Fruit fly (Drosophila melanogaster) whole organism, embryonic: ENCODE data around the gene Pez.
A peak's percentile ranks its signal among the peaks of the same experiment; 100 is the strongest.

Experiments used
- ATbp ChIP-seq: fragments of 200-800 bp; sonication (Bioruptor generic); optimal IDR thresholded peaks from 2 replicates; lab custom pipeline; 2017; ENCODE audit warnings: missing biosample characterization, mild to moderate bottlenecking, missing genetic modification characterization, missing genetic modification reagents
- Atf6 ChIP-seq: fragments of 200-800 bp; sonication (Bioruptor generic); IDR thresholded peaks from 2 replicates; pipeline ENCODE4 v1.3.6; 2022; ENCODE audit warnings: missing biosample characterization, missing genetic modification characterization
- CG10959 ChIP-seq: fragments of 200-800 bp; sonication (Bioruptor generic); IDR thresholded peaks from 2 replicates; pipeline ENCODE4 v1.3.6; 2022; ENCODE audit warnings: missing biosample characterization, missing genetic modification characterization
- CG11504 ChIP-seq: fragments of 200-800 bp; sonication (Bioruptor generic); optimal IDR thresholded peaks from 3 replicates; lab custom pipeline; 2019; ENCODE audit warnings: missing biosample characterization, mild to moderate bottlenecking, missing genetic modification characterization, moderate library complexity
- CG12155 ChIP-seq: fragments of 200-800 bp; sonication (Bioruptor generic); optimal IDR thresholded peaks from 3 replicates; lab custom pipeline; 2016; ENCODE audit warnings: missing biosample characterization, missing genetic modification characterization
- CG13296 ChIP-seq: fragments of 200-800 bp; sonication (Bioruptor generic); optimal IDR thresholded peaks from 3 replicates; lab custom pipeline; 2018; ENCODE audit warnings: missing biosample characterization, mild to moderate bottlenecking, missing genetic modification characterization
- CG13624 ChIP-seq: fragments of 200-800 bp; sonication (Bioruptor generic); optimal IDR thresholded peaks from 2 replicates; lab custom pipeline; 2016; ENCODE audit warnings: missing biosample characterization, missing genetic modification characterization
- CG14014 ChIP-seq: fragments of 200-800 bp; sonication (Bioruptor generic); IDR thresholded peaks from 2 replicates; pipeline ENCODE4 v1.3.6; 2022; ENCODE audit warnings: missing biosample characterization, missing genetic modification characterization
- CG14441 ChIP-seq: fragments of 200-800 bp; sonication (Bioruptor generic); IDR thresholded peaks from 2 replicates; pipeline ENCODE4 v1.3.6; 2022; ENCODE audit warnings: missing biosample characterization, missing genetic modification characterization
- CG15479 ChIP-seq: fragments of 200-800 bp; sonication (Bioruptor generic); optimal IDR thresholded peaks from 3 replicates; lab custom pipeline; 2019; ENCODE audit warnings: missing biosample characterization, mild to moderate bottlenecking, missing genetic modification characterization, moderate library complexity
- CG16779 ChIP-seq: fragments of 200-800 bp; sonication (Bioruptor generic); IDR thresholded peaks from 2 replicates; pipeline ENCODE4 v1.3.6; 2022; ENCODE audit warnings: missing biosample characterization, missing genetic modification characterization
- CG17328 ChIP-seq: fragments of 200-800 bp; sonication (Bioruptor generic); IDR thresholded peaks from 2 replicates; pipeline ENCODE4 v1.3.6; 2022; ENCODE audit warnings: missing biosample characterization, missing genetic modification characterization
- CG17359 ChIP-seq: fragments of 200-800 bp; sonication (Bioruptor generic); optimal IDR thresholded peaks from 3 replicates; lab custom pipeline; 2018; ENCODE audit warnings: missing biosample characterization, mild to moderate bottlenecking, missing genetic modification characterization, moderate library complexity
- CG18599 ChIP-seq: fragments of 200-800 bp; sonication (Bioruptor generic); optimal IDR thresholded peaks from 3 replicates; lab custom pipeline; 2017; ENCODE audit warnings: missing biosample characterization, missing genetic modification characterization, mild to moderate bottlenecking, moderate library complexity, missing genetic modification reagents
- CG2199 ChIP-seq: fragments of 200-800 bp; sonication (Bioruptor generic); IDR thresholded peaks from 3 replicates; pipeline ENCODE4 v1.3.6; 2022; ENCODE audit warnings: missing biosample characterization, missing genetic modification characterization
- CG31365 ChIP-seq: fragments of 200-800 bp; sonication (Bioruptor generic); optimal IDR thresholded peaks from 2 replicates; lab custom pipeline; 2018; ENCODE audit warnings: missing biosample characterization, mild to moderate bottlenecking, missing genetic modification characterization
- CG31441 ChIP-seq: fragments of 200-800 bp; sonication (Bioruptor generic); IDR thresholded peaks from 2 replicates; pipeline ENCODE4 v1.3.6; 2022; ENCODE audit warnings: missing biosample characterization, missing genetic modification characterization
- CG33213 ChIP-seq: fragments of 200-800 bp; sonication (Bioruptor generic); optimal IDR thresholded peaks from 3 replicates; lab custom pipeline; 2016; ENCODE audit warnings: missing biosample characterization, missing genetic modification characterization
- CG8281 ChIP-seq: fragments of 200-800 bp; sonication (Bioruptor generic); optimal IDR thresholded peaks from 2 replicates; lab custom pipeline; 2018; ENCODE audit warnings: missing biosample characterization, mild to moderate bottlenecking, missing genetic modification characterization, moderate library complexity
- CG9215 ChIP-seq: fragments of 200-800 bp; sonication (Bioruptor generic); IDR thresholded peaks from 2 replicates; pipeline ENCODE4 v1.3.6; 2022; ENCODE audit warnings: missing biosample characterization, missing genetic modification characterization
- Camta ChIP-seq: fragments of 200-800 bp; sonication (Bioruptor generic); optimal IDR thresholded peaks from 2 replicates; lab custom pipeline; 2016; ENCODE audit warnings: missing biosample characterization, missing genetic modification characterization
- D19A ChIP-seq: fragments of 200-800 bp; optimal IDR thresholded peaks from 3 replicates; lab custom pipeline; 2019; ENCODE audit warnings: missing biosample characterization, mild to moderate bottlenecking, missing genetic modification characterization, moderate library complexity
- Fer1 ChIP-seq: fragments of 200-800 bp; sonication (Bioruptor generic); optimal IDR thresholded peaks from 2 replicates; lab custom pipeline; 2017; ENCODE audit warnings: missing biosample characterization, mild to moderate bottlenecking, missing genetic modification characterization
- GATAe ChIP-seq: fragments of 200-800 bp; sonication (Bioruptor generic); conservative IDR thresholded peaks from 2 replicates; pipeline ENCODE4 v1.3.6; 2022; ENCODE audit warnings: missing biosample characterization, missing genetic modification characterization
- Hmx ChIP-seq: fragments of 200-800 bp; sonication (Bioruptor generic); optimal IDR thresholded peaks from 2 replicates; lab custom pipeline; 2016; ENCODE audit warnings: missing biosample characterization, missing genetic modification characterization
- Jarid2 ChIP-seq: fragments of 200-800 bp; sonication (Bioruptor generic); optimal IDR thresholded peaks from 3 replicates; lab custom pipeline; 2017; ENCODE audit warnings: mild to moderate bottlenecking, missing biosample characterization, missing genetic modification reagents, missing genetic modification characterization
- MBD-R2 ChIP-seq: fragments of 200-800 bp; sonication (Bioruptor generic); IDR thresholded peaks from 2 replicates; pipeline ENCODE4 v1.3.6; 2022; ENCODE audit warnings: missing biosample characterization, missing genetic modification characterization
- Mrtf ChIP-seq: fragments of 200-800 bp; sonication (Bioruptor generic); IDR thresholded peaks from 3 replicates; pipeline ENCODE4 v1.3.6; 2022; ENCODE audit warnings: missing biosample characterization, missing genetic modification characterization
- Myb ChIP-seq: fragments of 200-800 bp; sonication (Bioruptor generic); optimal IDR thresholded peaks from 2 replicates; lab custom pipeline; 2016; ENCODE audit warnings: missing biosample characterization, missing genetic modification characterization
- Nf-YC ChIP-seq: fragments of 200-800 bp; optimal IDR thresholded peaks from 3 replicates; lab custom pipeline; 2019; ENCODE audit warnings: missing biosample characterization, mild to moderate bottlenecking, missing genetic modification characterization, moderate library complexity
- Trl ChIP-seq, 3 experiments: fragments of >200 bp in 2 of 3; fragments of 200-800 bp in 1 of 3; sonication (Bioruptor generic) in 1 of 3; optimal IDR thresholded peaks; 2 replicates in 1 of 3; 3 replicates in 2 of 3; lab custom pipeline; 2016 to 2017; ENCODE audit warnings: missing biosample characterization in 1 of 3, missing genetic modification characterization in 1 of 3
- Xbp1 ChIP-seq: fragments of 200-800 bp; sonication (Bioruptor generic); optimal IDR thresholded peaks from 3 replicates; lab custom pipeline; 2016; ENCODE audit warnings: missing biosample characterization, mild to moderate bottlenecking, missing genetic modification characterization
- ase ChIP-seq: fragments of 200-800 bp; sonication (Bioruptor generic); IDR thresholded peaks from 3 replicates; pipeline ENCODE4 v1.3.6; 2022; ENCODE audit warnings: missing biosample characterization, missing genetic modification characterization
- bab2 ChIP-seq: fragments of 200-800 bp; sonication (Bioruptor generic); optimal IDR thresholded peaks from 2 replicates; lab custom pipeline; 2016; ENCODE audit warnings: missing biosample characterization, missing genetic modification characterization
- cas ChIP-seq: fragments of 200-800 bp; sonication (Bioruptor generic); IDR thresholded peaks from 2 replicates; pipeline ENCODE4 v1.3.6; 2022; ENCODE audit warnings: missing biosample characterization, missing genetic modification characterization
- dati ChIP-seq: fragments of 200-800 bp; sonication (Bioruptor generic); IDR thresholded peaks from 2 replicates; pipeline ENCODE4 v1.3.6; 2022; ENCODE audit warnings: missing biosample characterization, missing genetic modification characterization
- fd102C ChIP-seq: fragments of 200-800 bp; sonication (Bioruptor generic); optimal IDR thresholded peaks from 2 replicates; lab custom pipeline; 2018; ENCODE audit warnings: missing biosample characterization, mild to moderate bottlenecking, missing genetic modification characterization, moderate library complexity
- gro ChIP-seq: fragments of 200-800 bp; sonication (Bioruptor generic); optimal IDR thresholded peaks from 2 replicates; lab custom pipeline; 2016; ENCODE audit warnings: missing biosample characterization, missing genetic modification characterization
- her ChIP-seq: fragments of 200-800 bp; sonication (Bioruptor generic); optimal IDR thresholded peaks from 2 replicates; lab custom pipeline; 2016; ENCODE audit warnings: missing biosample characterization, missing genetic modification characterization
- ind ChIP-seq: fragments of 200-800 bp; sonication (Bioruptor generic); optimal IDR thresholded peaks from 3 replicates; lab custom pipeline; 2016; ENCODE audit warnings: missing biosample characterization, missing genetic modification characterization
- lola ChIP-seq, 3 experiments: fragments of >200 bp in 2 of 3; fragments of 200-800 bp in 1 of 3; sonication (Bioruptor generic) in 1 of 3; optimal IDR thresholded peaks; 2 replicates each; lab custom pipeline; 2017 to 2019; ENCODE audit warnings: missing biosample characterization in 3 of 3, missing genetic modification characterization in 3 of 3, mild to moderate bottlenecking in 1 of 3, moderate library complexity in 1 of 3
- lov ChIP-seq, 2 experiments: fragments of 200-800 bp in 1 of 2; fragments of >200 bp in 1 of 2; sonication (Bioruptor generic) in 1 of 2; IDR thresholded peaks in 1 of 2; optimal IDR thresholded peaks in 1 of 2; 2 replicates in 1 of 2; 3 replicates in 1 of 2; pipeline versions ENCODE4 v1.3.6 to Lab custom; 2017 to 2022; ENCODE audit warnings: missing biosample characterization in 1 of 2, missing genetic modification characterization in 1 of 2
- oc ChIP-seq: fragments of 200-800 bp; sonication (Bioruptor generic); optimal IDR thresholded peaks from 2 replicates; lab custom pipeline; 2018; ENCODE audit warnings: missing biosample characterization, mild to moderate bottlenecking, missing genetic modification characterization, moderate library complexity
- prd ChIP-seq, 3 experiments: fragments of >200 bp in 2 of 3; fragments of 200-800 bp in 1 of 3; sonication (Bioruptor generic) in 1 of 3; optimal IDR thresholded peaks in 2 of 3; IDR thresholded peaks in 1 of 3; 2 replicates in 2 of 3; 3 replicates in 1 of 3; pipeline versions ENCODE4 v1.3.6 to Lab custom; 2017 to 2022; ENCODE audit warnings: missing biosample characterization in 1 of 3, missing genetic modification characterization in 1 of 3
- repo ChIP-seq: fragments of 200-800 bp; sonication (Bioruptor generic); optimal IDR thresholded peaks from 2 replicates; lab custom pipeline; 2016; ENCODE audit warnings: missing biosample characterization, missing genetic modification characterization
- tin ChIP-seq: fragments of 200-800 bp; sonication (Bioruptor generic); optimal IDR thresholded peaks from 3 replicates; lab custom pipeline; 2016; ENCODE audit warnings: missing biosample characterization, missing genetic modification characterization

Gene Pez

dm6 chr2L:6339010-6339897, 783 bp upstream of the Pez start (continued):
- TF ChIP-seq CG18599 (GFP tag; lab: Kevin White, UChicago) = peak; percentile 58
- TF ChIP-seq repo (GFP tag; lab: Kevin White, UChicago) = peak; percentile 38
- TF ChIP-seq CG9215 (GFP tag; lab: Robert Waterston, UW) = no peak
- peak; percentile 11 for TF ChIP-seq Myb (GFP tag; lab: Kevin White, UChicago)
- no peak for TF ChIP-seq CG8281 (tag; lab: Kevin White, UChicago)
- TF ChIP-seq lov (optimal IDR thresholded peaks at IDR 0.05; lab: Kevin White, UChicago) = no peak
- peak; percentile 4; the same call in 1 of the 3 replicates for TF ChIP-seq lov (GFP tag; IDR thresholded peaks at IDR 0.05; lab: Robert Waterston, UW)
- peak; percentile 33 for TF ChIP-seq Jarid2 (GFP tag; lab: Kevin White, UChicago)
- no peak for TF ChIP-seq fd102C (GFP tag; lab: Kevin White, UChicago)
- no peak for TF ChIP-seq CG16779 (GFP tag; lab: Robert Waterston, UW)
- no peak for TF ChIP-seq CG31365
- peak; percentile 75; the same call in 2 of the 3 replicates for TF ChIP-seq CG2199 (GFP tag; lab: Robert Waterston, UW)
- peak; percentile 26; the same call in 1 of the 2 replicates for TF ChIP-seq cas (GFP tag; lab: Robert Waterston, UW)
- peak; percentile 55; the same call in 1 of the 3 replicates for TF ChIP-seq ase
- TF ChIP-seq Nf-YC (tag; lab: Kevin White, UChicago) = peak; percentile 2
- no peak for TF ChIP-seq CG10959
- no peak for TF ChIP-seq D19A (tag; lab: Kevin White, UChicago)
- peak; percentile 14 for TF ChIP-seq Fer1 (GFP tag; lab: Kevin White, UChicago)
- TF ChIP-seq prd (optimal IDR thresholded peaks at IDR 0.05; lab: Kevin White, UChicago) = no peak
- peak; percentile 33; the same call in 1 of the 3 replicates for TF ChIP-seq prd (GFP tag; IDR thresholded peaks at IDR 0.05; lab: Robert Waterston, UW)
- TF ChIP-seq Hmx (GFP tag; lab: Kevin White, UChicago) = peak; percentile 12
- TF ChIP-seq bab2 (GFP tag; lab: Kevin White, UChicago) = peak; percentile 65
- peak; percentile 5; the same call in 1 of the 2 replicates for TF ChIP-seq MBD-R2 (GFP tag; lab: Robert Waterston, UW)
- TF ChIP-seq Atf6 (GFP tag; lab: Robert Waterston, UW) = peak; percentile 30; the same call in 1 of the 2 replicates
- peak; percentile 40 for TF ChIP-seq ind (GFP tag; lab: Kevin White, UChicago)
- TF ChIP-seq CG17359 (tag; lab: Kevin White, UChicago) = peak; percentile 50
- TF ChIP-seq her (GFP tag; lab: Kevin White, UChicago) = peak; percentile 53
- peak; percentile 46 for TF ChIP-seq tin (GFP tag; lab: Kevin White, UChicago)
- TF ChIP-seq ATbp (GFP tag; lab: Kevin White, UChicago) = peak; percentile 34
- TF ChIP-seq CG14441 (GFP tag; lab: Robert Waterston, UW) = peak; percentile 34; the same call in 1 of the 2 replicates
- TF ChIP-seq CG17328 (GFP tag; lab: Robert Waterston, UW) = peak; percentile 17; the same call in 1 of the 2 replicates
- peak; percentile 22 for TF ChIP-seq CG13296 (GFP tag; lab: Kevin White, UChicago)
- TF ChIP-seq CG33213 (GFP tag; lab: Kevin White, UChicago) = peak; percentile 62
- TF ChIP-seq Trl (optimal IDR thresholded peaks at IDR 0.05; lab: Kevin White, UChicago) = peak; percentile 55 to 66
- TF ChIP-seq Trl (GFP tag; optimal IDR thresholded peaks at IDR 0.05; lab: Kevin White, UChicago) = peak; percentile 38
- TF ChIP-seq Xbp1 (GFP tag; lab: Kevin White, UChicago) = peak; percentile 43
- TF ChIP-seq Mrtf (GFP tag; lab: Robert Waterston, UW) = no peak
- peak; percentile 61 for TF ChIP-seq CG11504 (tag; lab: Kevin White, UChicago)
- TF ChIP-seq GATAe (GFP tag; lab: Robert Waterston, UW) = no peak
- TF ChIP-seq CG14014 = peak; percentile 47
- TF ChIP-seq gro (GFP tag; lab: Kevin White, UChicago) = peak; percentile 37
- peak; percentile 39 for TF ChIP-seq CG13624 (GFP tag; lab: Kevin White, UChicago)
- peak; percentile 8; the same call in 1 of the 2 replicates for TF ChIP-seq CG31441
- peak; percentile 5 for TF ChIP-seq Camta
- peak; percentile 60 for TF ChIP-seq oc (tag; lab: Kevin White, UChicago)
- peak; percentile 39 for TF ChIP-seq CG15479 (GFP tag; lab: Kevin White, UChicago)
- 0 out of 2 replicates have a peak, but pooled peaks have one; percentile 41 for TF ChIP-seq dati (GFP tag; lab: Robert Waterston, UW)
- TF ChIP-seq lola (GFP tag; optimal IDR thresholded peaks at IDR 0.05; lab: Kevin White, UChicago) = peak in 1 of 3 experiments; percentile 5
- TF ChIP-seq CG12155 = peak; percentile 63
